Worm (Caenorhabditis elegans) whole organism, L3 larva: ENCODE results near the gene C49F8.1.

Experiments used
- ama-1 ChIP-seq: fragments of 150-350 bp; optimal IDR thresholded peaks from 2 replicates; lab custom pipeline; 2018
- ceh-9 ChIP-seq: sonication (generic microtip); optimal IDR thresholded peaks from 2 replicates; lab custom pipeline; 2018; ENCODE audit warnings: missing biosample characterization, missing genetic modification characterization
- daf-12 ChIP-seq: fragments of 150-350 bp; optimal IDR thresholded peaks from 2 replicates; lab custom pipeline; 2014; ENCODE audit warnings: missing biosample characterization, missing genetic modification reagents, missing genetic modification characterization
- elt-3 ChIP-seq, 3 experiments: fragments of 150-350 bp in 1 of 3; sonication (generic microtip) in 2 of 3; optimal IDR thresholded peaks; 2 replicates in 2 of 3; 4 replicates in 1 of 3; lab custom pipeline; 2014 to 2017; ENCODE audit warnings: missing biosample characterization in 3 of 3, missing genetic modification characterization in 3 of 3
- fkh-10 ChIP-seq: sonication (generic microtip); optimal IDR thresholded peaks from 2 replicates; lab custom pipeline; 2017; ENCODE audit warnings: missing biosample characterization, missing genetic modification reagents, missing genetic modification characterization
- fos-1 ChIP-seq: fragments of 150-350 bp; optimal IDR thresholded peaks from 2 replicates; lab custom pipeline; 2014; ENCODE audit warnings: missing biosample characterization, missing genetic modification characterization
- nfya-1 ChIP-seq: sonication (generic microtip); optimal IDR thresholded peaks from 2 replicates; lab custom pipeline; 2017; ENCODE audit warnings: missing genetic modification characterization, mild to moderate bottlenecking, missing compliant biosample characterization, antibody characterized with exemption, moderate library complexity; ENCODE audit not compliant: insufficient read depth
- nhr-23 ChIP-seq: fragments of 150-350 bp; optimal IDR thresholded peaks from 2 replicates; lab custom pipeline; 2014; ENCODE audit warnings: missing biosample characterization, missing genetic modification reagents, missing genetic modification characterization
- nhr-25 ChIP-seq: sonication (generic microtip); optimal IDR thresholded peaks from 2 replicates; lab custom pipeline; 2017; ENCODE audit warnings: missing biosample characterization, missing genetic modification characterization
- pqm-1 ChIP-seq: fragments of 150-350 bp; optimal IDR thresholded peaks from 2 replicates; lab custom pipeline; 2017; ENCODE audit warnings: missing biosample characterization, missing genetic modification characterization, inconsistent platforms
- tbx-2 ChIP-seq: sonication (generic microtip); optimal IDR thresholded peaks from 2 replicates; lab custom pipeline; 2016; ENCODE audit warnings: mild to moderate bottlenecking, missing genetic modification characterization, missing compliant biosample characterization
- unc-39 ChIP-seq: sonication (generic microtip); optimal IDR thresholded peaks from 4 replicates; lab custom pipeline; 2017; ENCODE audit warnings: missing biosample characterization, missing genetic modification characterization
- unc-62 ChIP-seq: fragments of 150-350 bp; sonication (generic microtip); optimal IDR thresholded peaks from 4 replicates; lab custom pipeline; 2014; ENCODE audit warnings: missing biosample characterization, missing genetic modification reagents, missing genetic modification characterization
- zag-1 ChIP-seq: fragments of 150-350 bp; optimal IDR thresholded peaks from 2 replicates; lab custom pipeline; 2014; ENCODE audit warnings: missing biosample characterization, missing genetic modification characterization

- TF ChIP-seq elt-3 (tag; optimal IDR thresholded peaks at IDR 0.05; lab: Kevin White, UChicago) (no peak), zag-1 (tag; lab: Kevin White, UChicago) (no peak), nfya-1 (no peak), ama-1 (no peak), unc-39 (tag; lab: Kevin White, UChicago) (no peak), ceh-9 (tag; lab: Kevin White, UChicago) (no peak), fkh-10 (GFP tag; lab: Kevin White, UChicago) (no peak), tbx-2 (tag; lab: Kevin White, UChicago) (no peak), nhr-23 (tag; lab: Kevin White, UChicago) (no peak), daf-12 (tag; lab: Kevin White, UChicago) (no peak), fos-1 (tag; lab: Kevin White, UChicago) (no peak), unc-62 (GFP tag; lab: Kevin White, UChicago) (no peak), pqm-1 (tag; lab: Kevin White, UChicago) (no peak), nhr-25 (tag; lab: Kevin White, UChicago) (no peak)
Observed at ce11 chrX:13384743-13385142, 19.9 kb upstream of the C49F8.1 start.
